Worm (Caenorhabditis elegans) whole organism, L3 larva: ENCODE data around the gene Y61A9LA.12.

ENCODE experiments used
- ama-1 ChIP-seq: fragments of 150-350 bp; optimal IDR thresholded peaks from 2 replicates; lab custom pipeline; 2018
- egl-27 ChIP-seq: sonication (generic microtip); optimal IDR thresholded peaks from 4 replicates; lab custom pipeline; 2017; ENCODE audit warnings: missing biosample characterization, missing genetic modification reagents, missing genetic modification characterization
- nhr-11 ChIP-seq: fragments of 150-350 bp; optimal IDR thresholded peaks from 2 replicates; lab custom pipeline; 2014; ENCODE audit warnings: missing biosample characterization, missing genetic modification characterization
- nhr-67 ChIP-seq: fragments of 150-350 bp; optimal IDR thresholded peaks from 2 replicates; lab custom pipeline; 2014; ENCODE audit warnings: missing biosample characterization, missing genetic modification characterization
- nhr-77 ChIP-seq: fragments of 150-350 bp; optimal IDR thresholded peaks from 2 replicates; lab custom pipeline; 2014; ENCODE audit warnings: missing biosample characterization, missing genetic modification characterization
- pha-4 ChIP-seq: fragments of 150-350 bp; optimal IDR thresholded peaks from 2 replicates; lab custom pipeline; 2014; ENCODE audit warnings: missing biosample characterization, missing genetic modification reagents, missing genetic modification characterization
- tbx-2 ChIP-seq: sonication (generic microtip); optimal IDR thresholded peaks from 2 replicates; lab custom pipeline; 2016; ENCODE audit warnings: mild to moderate bottlenecking, missing genetic modification characterization, missing compliant biosample characterization
- unc-62 ChIP-seq: fragments of 150-350 bp; sonication (generic microtip); optimal IDR thresholded peaks from 4 replicates; lab custom pipeline; 2014; ENCODE audit warnings: missing biosample characterization, missing genetic modification reagents, missing genetic modification characterization
- ztf-11 ChIP-seq: fragments of 150-350 bp; optimal IDR thresholded peaks from 2 replicates; lab custom pipeline; 2014; ENCODE audit warnings: missing biosample characterization, missing genetic modification characterization

DNA sequence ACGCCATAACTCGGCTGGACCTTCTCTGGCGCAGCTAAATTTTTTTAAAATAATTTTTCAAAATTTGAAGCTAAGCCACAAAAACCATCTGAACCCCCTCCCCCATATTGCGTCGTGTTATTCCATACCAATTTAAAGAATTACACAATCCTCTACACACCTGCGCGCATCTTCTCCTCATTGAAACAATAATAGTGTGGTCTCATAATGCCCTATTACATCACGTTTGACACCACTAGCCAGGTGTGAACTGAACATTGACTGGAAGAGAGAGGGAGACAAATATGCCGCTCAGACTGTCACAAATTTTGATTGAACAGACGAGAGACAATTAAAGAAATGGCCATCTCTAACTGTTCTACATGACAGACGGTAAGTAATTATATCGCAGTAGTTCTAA is 28.2 kb upstream of the Y61A9LA.12 start:
- TF ChIP-seq nhr-67 (tag; lab: Kevin White, UChicago) (no peak), nhr-11 (tag; lab: Kevin White, UChicago) (no peak), tbx-2 (tag; lab: Kevin White, UChicago) (no peak), unc-62 (GFP tag; lab: Kevin White, UChicago) (no peak), egl-27 (tag; lab: Kevin White, UChicago) (no peak), pha-4 (tag; lab: Kevin White, UChicago) (no peak), nhr-77 (tag; lab: Kevin White, UChicago) (no peak), ama-1 (lab: Kevin White, UChicago) (no peak), ztf-11 (tag; lab: Kevin White, UChicago) (no peak)
